Fruit fly (Drosophila melanogaster) whole organism, wandering third instar larva: ENCODE results near the gene CG5355.

Experiments
- CG32264 ChIP-seq: fragments of 200-800 bp; sonication (Bioruptor generic); optimal IDR thresholded peaks from 2 replicates; lab custom pipeline; 2016; ENCODE audit warnings: missing biosample characterization, missing genetic modification characterization
- CG9705 ChIP-seq: fragments of 200-800 bp; sonication (Bioruptor generic); optimal IDR thresholded peaks from 2 replicates; lab custom pipeline; 2018; ENCODE audit warnings: missing biosample characterization, mild to moderate bottlenecking, missing genetic modification characterization
- Dif ChIP-seq: fragments of 200-275, 200-300 bp; sonication (Bioruptor generic); optimal IDR thresholded peaks from 2 replicates; lab custom pipeline; 2018; ENCODE audit warnings: missing biosample characterization, missing genetic modification characterization; ENCODE audit not compliant: partially characterized antibody
- HLH106 ChIP-seq: fragments of 200-800 bp; optimal IDR thresholded peaks from 3 replicates; lab custom pipeline; 2019; ENCODE audit warnings: missing biosample characterization, mild to moderate bottlenecking, missing genetic modification characterization, moderate library complexity
- Hnf4 ChIP-seq: fragments of 200-800 bp; sonication (Bioruptor generic); optimal IDR thresholded peaks from 2 replicates; lab custom pipeline; 2016; ENCODE audit warnings: missing biosample characterization, mild to moderate bottlenecking, missing genetic modification characterization
- Hr78 ChIP-seq: fragments of >200 bp; optimal IDR thresholded peaks from 2 replicates; lab custom pipeline; 2017; ENCODE audit warnings: missing biosample characterization, missing genetic modification characterization
- Hr83 ChIP-seq: fragments of 200-300 bp; sonication (Bioruptor generic); optimal IDR thresholded peaks from 2 replicates; lab custom pipeline; 2016; ENCODE audit warnings: missing biosample characterization, mild to moderate bottlenecking, missing genetic modification characterization, moderate library complexity; ENCODE audit not compliant: poor library complexity, severe bottlenecking
- Jra ChIP-seq: sonication (Bioruptor generic); optimal IDR thresholded peaks from 2 replicates; lab custom pipeline; 2016; ENCODE audit warnings: missing biosample characterization, missing genetic modification characterization
- Mio ChIP-seq: sonication (Bioruptor generic); optimal IDR thresholded peaks from 2 replicates; lab custom pipeline; 2016; ENCODE audit warnings: missing biosample characterization, missing genetic modification characterization
- Myc ChIP-seq: fragments of >200 bp; optimal IDR thresholded peaks from 2 replicates; lab custom pipeline; 2017
- N ChIP-seq: fragments of >200 bp; optimal IDR thresholded peaks from 2 replicates; lab custom pipeline; 2018; ENCODE audit warnings: missing biosample characterization, missing external identifiers, missing genetic modification characterization
- OdsH ChIP-seq: fragments of 200-800 bp; sonication (Bioruptor generic); optimal IDR thresholded peaks from 2 replicates; lab custom pipeline; 2016; ENCODE audit warnings: missing biosample characterization, mild to moderate bottlenecking, missing genetic modification characterization
- Vsx2 ChIP-seq: fragments of 200-300, 225-300 bp; sonication (Bioruptor generic); optimal IDR thresholded peaks from 2 replicates; lab custom pipeline; 2018; ENCODE audit warnings: missing biosample characterization, missing genetic modification characterization; ENCODE audit not compliant: partially characterized antibody
- brk ChIP-seq: fragments of 200-800 bp; sonication (Bioruptor generic); optimal IDR thresholded peaks from 2 replicates; lab custom pipeline; 2016; ENCODE audit warnings: missing biosample characterization, mild to moderate bottlenecking, missing genetic modification characterization
- dl ChIP-seq, 2 experiments: fragments of 175-275, 200-275 bp in 1 of 2; fragments of 200-275 bp in 1 of 2; sonication (Bioruptor generic); optimal IDR thresholded peaks; lab custom pipeline; 2018; ENCODE audit warnings: mild to moderate bottlenecking in 2 of 2, missing biosample characterization in 2 of 2, missing genetic modification characterization in 2 of 2, moderate library complexity in 2 of 2; ENCODE audit not compliant: partially characterized antibody in 2 of 2, insufficient read depth in 1 of 2
- ey ChIP-seq: fragments of 200-800 bp; sonication (Bioruptor generic); optimal IDR thresholded peaks from 2 replicates; lab custom pipeline; 2016; ENCODE audit warnings: missing biosample characterization, missing genetic modification characterization
- foxo ChIP-seq, 2 experiments: fragments of 200-800 bp; sonication (Bioruptor generic); optimal IDR thresholded peaks; 2 replicates in 1 of 2; 3 replicates in 1 of 2; lab custom pipeline; 2016 to 2017; ENCODE audit warnings: missing biosample characterization in 2 of 2, missing genetic modification characterization in 2 of 2
- h ChIP-seq: fragments of 200-800 bp; sonication (Bioruptor generic); optimal IDR thresholded peaks from 3 replicates; lab custom pipeline; 2016; ENCODE audit warnings: missing biosample characterization, mild to moderate bottlenecking, missing genetic modification characterization
- pan ChIP-seq: fragments of >200 bp; optimal IDR thresholded peaks from 2 replicates; lab custom pipeline; 2017
- rgr ChIP-seq: fragments of 200-800 bp; sonication (Bioruptor generic); optimal IDR thresholded peaks from 3 replicates; lab custom pipeline; 2016; ENCODE audit warnings: missing biosample characterization, mild to moderate bottlenecking, missing genetic modification characterization
- sage ChIP-seq: fragments of 200-800 bp; sonication (Bioruptor generic); optimal IDR thresholded peaks from 2 replicates; lab custom pipeline; 2016; ENCODE audit warnings: missing biosample characterization, mild to moderate bottlenecking, missing genetic modification characterization
- tai ChIP-seq: sonication (Bioruptor generic); optimal IDR thresholded peaks from 2 replicates; lab custom pipeline; 2016; ENCODE audit warnings: missing biosample characterization, missing genetic modification characterization
- usp ChIP-seq: fragments of >200 bp; optimal IDR thresholded peaks from 2 replicates; lab custom pipeline; 2017; ENCODE audit warnings: missing biosample characterization, missing genetic modification characterization
- woc ChIP-seq: sonication (Bioruptor generic); optimal IDR thresholded peaks from 2 replicates; lab custom pipeline; 2016; ENCODE audit warnings: missing biosample characterization, mild to moderate bottlenecking, missing genetic modification characterization

The CG5355 gene

DNA sequence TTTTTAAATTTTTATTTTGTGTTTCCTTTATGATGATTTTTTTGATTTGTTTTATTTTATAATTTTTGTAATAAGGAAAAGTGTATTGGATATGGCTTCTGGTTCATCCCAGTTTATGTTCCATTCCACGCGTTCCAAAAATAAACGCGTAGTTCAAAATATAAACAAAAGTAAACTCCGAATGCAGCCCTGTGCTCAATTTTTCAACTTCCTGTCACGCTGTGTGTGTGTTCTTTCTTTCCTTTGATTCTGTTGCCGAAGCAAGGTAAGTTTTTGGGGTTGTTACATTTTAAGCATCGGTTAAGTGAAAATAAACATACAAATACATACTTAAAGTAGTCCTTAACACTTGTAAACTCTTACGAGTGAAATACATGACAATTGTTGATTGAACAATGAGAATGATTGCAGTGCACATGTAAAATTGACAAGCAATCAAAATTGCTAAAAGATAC lies 5.1 kb downstream of the CG5355 start, which contains the start of the genes Ip259 and RpS27A (continued):
- peak; percentile 39 for TF ChIP-seq Dif (GFP tag; lab: Kevin White, UChicago)
- no peak for TF ChIP-seq pan (lab: Kevin White, UChicago)
- TF ChIP-seq Hnf4 (GFP tag; lab: Kevin White, UChicago): peak; percentile 64
- peak; percentile 81 for TF ChIP-seq CG9705 (GFP tag; lab: Kevin White, UChicago)
- TF ChIP-seq dl (GFP tag; optimal IDR thresholded peaks at IDR 0.05; lab: Kevin White, UChicago; ENCODE audit: insufficient read depth in 1 of 2, partially characterized antibody in 2 of 2): no peak
- peak; percentile 83 for TF ChIP-seq rgr (GFP tag; lab: Kevin White, UChicago)
- peak; percentile 86 for TF ChIP-seq Hr83 (GFP tag; lab: Kevin White, UChicago)
- peak; percentile 38 for TF ChIP-seq Jra (GFP tag; lab: Kevin White, UChicago)

DNA sequence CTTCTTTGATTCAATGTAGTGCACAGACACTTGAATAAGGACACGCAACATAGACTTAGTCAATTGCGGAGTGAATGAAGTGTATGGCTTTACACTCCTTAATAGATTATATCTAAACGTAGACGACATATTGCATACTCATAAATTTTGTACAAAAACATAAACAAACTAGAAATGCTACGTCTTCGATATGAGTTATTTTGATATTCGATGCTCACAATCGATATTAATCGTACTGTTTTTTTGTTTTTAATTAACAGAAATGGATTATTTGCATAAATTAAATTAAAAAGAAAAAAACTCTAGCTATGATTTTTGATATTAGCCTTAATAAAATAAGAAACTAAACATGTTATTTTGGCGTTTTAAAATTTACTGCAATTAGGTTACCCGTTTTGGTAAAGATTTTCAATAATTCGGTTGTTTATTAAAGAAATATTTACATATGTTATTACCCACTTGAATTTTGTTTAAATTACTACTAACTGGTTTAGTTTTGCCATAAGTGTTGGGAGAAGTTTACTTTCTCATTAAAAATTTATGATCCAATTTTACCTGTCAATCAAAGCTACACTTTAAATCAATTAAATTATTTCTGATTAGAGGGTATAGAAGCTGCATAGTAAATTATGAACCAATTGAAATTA lies 8.1 kb downstream of the CG5355 start, which contains the start of the genes CG17768, LSm-4 and Ir31a:
CG17768 (minus strand) TSS at position 196 of the 647 bp plus-strand sequence.
LSm-4 (minus strand) TSS at position 196 of the 647 bp plus-strand sequence.
Ir31a (plus strand) TSS at position 558 of the 647 bp plus-strand sequence.
- TF ChIP-seq woc: peak; percentile 7
- TF ChIP-seq brk (GFP tag; lab: Kevin White, UChicago): no peak
- TF ChIP-seq foxo (GFP tag; optimal IDR thresholded peaks at IDR 0.05; lab: Kevin White, UChicago): no peak
- no peak for TF ChIP-seq rgr (GFP tag; lab: Kevin White, UChicago)
- TF ChIP-seq Hr78: no peak
- TF ChIP-seq CG32264: no peak
- no peak for TF ChIP-seq HLH106 (tag; lab: Kevin White, UChicago)
- TF ChIP-seq, all 38 proteins: peak for 1

DNA sequence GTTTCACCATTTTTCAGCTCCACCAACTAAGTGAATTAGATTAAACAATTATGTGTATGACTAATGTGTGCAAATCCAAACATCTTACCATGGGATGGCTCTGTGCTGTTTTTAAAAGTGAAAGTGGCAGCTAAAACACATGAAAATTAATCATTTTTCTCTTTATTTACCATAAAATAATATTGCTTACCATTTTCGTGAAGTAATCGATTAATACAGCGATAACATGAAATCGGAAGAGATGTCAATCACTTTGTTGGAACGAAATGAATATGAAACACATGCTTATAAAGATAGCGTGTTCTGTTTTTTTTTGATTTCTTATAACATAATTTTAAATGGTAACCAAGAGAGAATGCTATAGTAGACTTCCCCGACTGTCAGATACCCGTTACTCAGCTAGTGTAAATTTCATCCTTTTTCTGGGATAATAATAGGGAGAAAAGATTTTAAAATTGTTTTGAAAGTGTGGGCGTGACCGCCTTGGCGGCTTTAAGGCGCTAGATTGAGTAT lies 9.4 kb downstream of the CG5355 start:
- peak; percentile 40 for TF ChIP-seq woc
- peak; percentile 7 for TF ChIP-seq Myc (lab: Kevin White, UChicago)
- no peak for TF ChIP-seq Jra (GFP tag; lab: Kevin White, UChicago)
- no peak for TF ChIP-seq ey

DNA sequence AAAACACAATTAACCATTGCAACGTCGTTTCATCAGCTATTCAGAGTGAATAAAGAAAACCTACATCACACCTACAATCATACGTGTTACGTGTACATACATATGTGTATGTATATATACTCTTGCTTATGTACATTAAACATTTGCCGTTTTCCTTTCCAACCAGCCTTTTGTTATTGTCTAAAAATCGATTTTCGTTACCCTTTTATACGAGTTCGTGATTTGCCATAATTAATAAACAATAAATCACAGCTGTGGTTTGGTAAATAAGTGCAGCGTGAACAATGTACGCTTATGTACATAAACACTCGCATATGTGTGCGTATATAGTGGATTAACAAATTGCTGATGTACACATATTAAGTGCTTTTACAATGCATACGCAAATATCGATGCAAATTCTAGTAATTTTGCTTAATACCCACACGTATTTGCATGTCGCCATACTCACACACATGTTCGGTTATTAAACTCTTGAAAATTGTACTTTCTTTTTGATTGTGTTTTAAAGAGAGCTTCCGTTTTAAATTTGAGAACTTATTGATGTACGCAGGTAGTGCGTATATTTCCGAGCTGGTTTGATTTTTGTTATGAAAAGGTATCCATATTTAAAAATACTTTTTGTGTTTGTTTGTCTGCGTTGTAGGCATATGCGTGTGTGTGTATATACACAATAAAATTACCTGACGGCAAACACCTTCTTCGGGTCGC lies 16.2 kb downstream of the CG5355 start:
- TF ChIP-seq tai (GFP tag; lab: Kevin White, UChicago) (peak; percentile 4), Jra (GFP tag; lab: Kevin White, UChicago) (peak; percentile 36), Vsx2 (GFP tag; lab: Kevin White, UChicago) (no peak)

DNA sequence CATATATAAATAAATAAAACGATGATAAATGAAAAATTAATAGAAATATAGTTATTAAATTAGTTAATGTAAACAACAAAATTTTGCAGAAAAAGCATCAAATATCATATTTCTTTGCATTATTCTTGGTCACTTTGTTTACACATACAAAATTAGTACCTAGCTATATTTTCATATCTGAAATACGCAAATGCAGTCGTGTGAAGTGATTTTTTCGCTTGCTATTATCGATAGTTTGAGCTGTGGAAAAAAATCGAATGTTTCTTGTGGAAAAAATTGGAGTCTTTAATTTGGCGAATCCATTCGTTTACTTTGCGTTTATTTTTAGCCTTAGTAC lies 16.8 kb downstream of the CG5355 start, which contains the start of gene Cnot4:
Cnot4 (plus strand) TSS at position 229 of the 337 bp plus-strand sequence.
- no peak for TF ChIP-seq Mio (GFP tag; lab: Kevin White, UChicago)
- no peak for TF ChIP-seq tai (GFP tag; lab: Kevin White, UChicago)
- TF ChIP-seq OdsH (GFP tag; lab: Kevin White, UChicago): no peak
- no peak for TF ChIP-seq CG32264
- TF ChIP-seq brk (GFP tag; lab: Kevin White, UChicago): no peak
- TF ChIP-seq ey: no peak
- TF ChIP-seq usp (GFP tag; lab: Kevin White, UChicago): no peak
- no peak for TF ChIP-seq Hr83 (GFP tag; lab: Kevin White, UChicago)
- TF ChIP-seq Myc (lab: Kevin White, UChicago): peak; percentile 53
- TF ChIP-seq rgr (GFP tag; lab: Kevin White, UChicago): no peak
- no peak for TF ChIP-seq N (GFP tag; lab: Kevin White, UChicago)
- TF ChIP-seq h: no peak
- no peak for TF ChIP-seq sage (GFP tag; lab: Kevin White, UChicago)
- peak; percentile 13 for TF ChIP-seq woc
- no peak for TF ChIP-seq Dif (GFP tag; lab: Kevin White, UChicago)
